Worm (Caenorhabditis elegans): ENCODE data around the gene R10H10.7.

The R10H10.7 gene

DNA sequence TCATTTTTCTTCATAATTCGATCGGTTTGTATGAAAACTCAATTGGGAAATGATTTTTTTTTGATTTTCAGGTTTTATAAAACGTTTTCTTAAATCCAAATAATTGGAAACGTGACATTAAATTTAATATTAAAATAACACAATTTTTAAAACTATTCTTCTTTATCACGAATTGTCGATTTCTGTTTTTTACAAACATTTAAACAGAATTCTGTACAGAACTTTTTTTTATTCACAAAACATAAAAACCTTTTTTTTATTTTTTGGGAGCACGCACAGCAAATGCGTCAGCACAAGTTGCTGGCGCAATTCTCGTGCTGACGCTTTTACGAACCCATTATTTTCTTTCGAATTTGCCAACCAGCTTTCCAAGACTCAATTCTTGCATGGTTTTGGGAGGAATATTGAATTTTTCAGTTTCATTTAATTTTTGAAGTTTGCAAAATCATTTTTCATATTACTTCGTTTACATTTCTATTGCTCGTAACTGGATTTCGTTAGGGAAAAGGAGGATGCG is 39.9 kb downstream of the R10H10.7 start, which contains the start of gene mpz-5 (continued):
- 0 out of 2 replicates have a peak, but pooled peaks have one; percentile 55 for TF ChIP-seq snpc-1.2 (GFP tag; IDR thresholded peaks at IDR 0.05)
- no peak for TF ChIP-seq ceh-62 (tag; optimal IDR thresholded peaks at IDR 0.05)
- TF ChIP-seq ceh-28 (tag; optimal IDR thresholded peaks at IDR 0.05) = no peak
- no peak for TF ChIP-seq egl-43 (GFP tag; IDR thresholded peaks at IDR 0.05)
- TF ChIP-seq fkh-10 (GFP tag; optimal IDR thresholded peaks at IDR 0.05) = peak; percentile 30
- peak; percentile 41 for TF ChIP-seq nhr-102 (tag; optimal IDR thresholded peaks at IDR 0.05)
- no peak for TF ChIP-seq Y75B8A.6 (GFP tag; IDR thresholded peaks at IDR 0.05)
- TF ChIP-seq mes-2 (tag; optimal IDR thresholded peaks at IDR 0.05; ENCODE audit: poor library complexity, severe bottlenecking) = peak; percentile 69
- no peak for TF ChIP-seq arid-1 (GFP tag; conservative IDR thresholded peaks at IDR 0.05)
- TF ChIP-seq madf-5 (GFP tag; IDR thresholded peaks at IDR 0.05) = no peak
- no peak for TF ChIP-seq pha-4 (GFP tag; IDR thresholded peaks at IDR 0.05)
- peak; percentile 53 for TF ChIP-seq pha-4 (tag; optimal IDR thresholded peaks at IDR 0.05)
- no peak for TF ChIP-seq Y5F2A.4 (GFP tag; optimal IDR thresholded peaks at IDR 0.05)
- 0 out of 2 replicates have a peak, but pooled peaks have one; percentile 9 for TF ChIP-seq ctbp-1 (GFP tag; IDR thresholded peaks at IDR 0.05)
- peak; percentile 67 for TF ChIP-seq mep-1 (tag; optimal IDR thresholded peaks at IDR 0.05)
- TF ChIP-seq lsy-2 (tag; optimal IDR thresholded peaks at IDR 0.05) = peak in 1 of 2 experiments; percentile 89
- TF ChIP-seq T26A8.4 (GFP tag; IDR thresholded peaks at IDR 0.05) = peak; percentile 40; the same call in 1 of the 2 replicates
- TF ChIP-seq set-16 (GFP tag; IDR thresholded peaks at IDR 0.05) = no peak
- no peak for TF ChIP-seq zag-1 (tag; optimal IDR thresholded peaks at IDR 0.05)
- no peak for TF ChIP-seq egl-27 (tag; optimal IDR thresholded peaks at IDR 0.05)
- no peak for TF ChIP-seq ZK546.5 (tag; optimal IDR thresholded peaks at IDR 0.05)
- TF ChIP-seq mdl-1 (tag; optimal IDR thresholded peaks at IDR 0.05) = peak in 1 of 2 experiments; percentile 22
- TF ChIP-seq unc-39 (tag; optimal IDR thresholded peaks at IDR 0.05) = no peak
- TF ChIP-seq nhr-48 (tag; optimal IDR thresholded peaks at IDR 0.05) = peak; percentile 7
- peak; percentile 81 for TF ChIP-seq dve-1 (tag; optimal IDR thresholded peaks at IDR 0.05; ENCODE audit: insufficient read depth)
- peak; percentile 16 for TF ChIP-seq duxl-1 (tag; optimal IDR thresholded peaks at IDR 0.05; ENCODE audit: poor library complexity)
- TF ChIP-seq snpc-4 (tag; optimal IDR thresholded peaks at IDR 0.05) = no peak
- no peak for TF ChIP-seq zip-11 (GFP tag; IDR thresholded peaks at IDR 0.05)
- peak; percentile 30 for TF ChIP-seq spr-1 (tag; optimal IDR thresholded peaks at IDR 0.05)
- TF ChIP-seq F49E8.2 (tag; optimal IDR thresholded peaks at IDR 0.05; ENCODE audit: borderline replicate concordance) = no peak
- peak; percentile 16 for TF ChIP-seq nhr-25 (tag; optimal IDR thresholded peaks at IDR 0.05; ENCODE audit: borderline replicate concordance, insufficient read depth)
- peak in 1 of 2 experiments; percentile 19 for TF ChIP-seq daf-16 (GFP tag; optimal IDR thresholded peaks at IDR 0.05)
- TF ChIP-seq daf-16 (tag; optimal IDR thresholded peaks at IDR 0.05) = peak; percentile 36
- TF ChIP-seq Y105C5A.15 (GFP tag; IDR thresholded peaks at IDR 0.05) = no peak
- no peak for TF ChIP-seq dmd-9 (GFP tag; IDR thresholded peaks at IDR 0.05)
- TF ChIP-seq nhr-6 (tag; optimal IDR thresholded peaks at IDR 0.05) = peak; percentile 17
- TF ChIP-seq aly-2 (tag; optimal IDR thresholded peaks at IDR 0.05) = no peak
- peak; percentile 54 for TF ChIP-seq ztf-7 (tag; optimal IDR thresholded peaks at IDR 0.05)
- TF ChIP-seq rbr-2 (tag; optimal IDR thresholded peaks at IDR 0.05) = peak; percentile 75
- peak; percentile 30 for TF ChIP-seq F37D6.2 (tag; optimal IDR thresholded peaks at IDR 0.05)
- TF ChIP-seq ama-1 (optimal IDR thresholded peaks at IDR 0.05) = no peak
- TF ChIP-seq nhr-77 (tag; optimal IDR thresholded peaks at IDR 0.05) = peak; percentile 51
- TF ChIP-seq nhr-41 (GFP tag; IDR thresholded peaks at IDR 0.05) = no peak
